Worm (Caenorhabditis elegans) whole organism, midembryonic: ENCODE data around the gene T16A1.4.

Experiments
- flt-1 ChIP-seq: fragments of 200-800 bp; sonication (Bioruptor generic); IDR thresholded peaks from 2 replicates; pipeline ENCODE4 v1.3.6; 2022; ENCODE audit warnings: missing genetic modification characterization, missing compliant biosample characterization
- klf-2 ChIP-seq: fragments of 200-800 bp; sonication (Bioruptor generic); conservative IDR thresholded peaks from 2 replicates; pipeline ENCODE4 v1.3.6; 2022; ENCODE audit warnings: missing genetic modification reagents, missing genetic modification characterization, missing compliant biosample characterization

DNA sequence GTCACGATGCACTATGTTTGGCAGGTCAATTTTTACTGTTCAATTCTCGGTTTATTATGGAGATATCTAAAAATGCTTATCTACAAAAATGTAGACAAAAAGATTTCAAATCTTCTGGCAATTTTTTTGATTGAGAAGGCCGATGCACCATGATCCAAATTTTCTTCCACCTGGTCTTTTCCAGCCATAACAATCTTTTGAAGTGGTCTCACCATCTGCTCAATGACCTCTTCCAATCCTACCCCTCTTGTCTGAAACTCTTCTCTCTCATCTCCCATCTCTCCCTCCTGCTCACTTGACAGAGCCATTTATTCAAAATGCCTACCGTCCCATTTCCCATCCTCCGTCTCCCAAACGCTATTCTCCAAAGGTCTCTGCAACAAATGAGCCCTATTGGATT, 30.0 kb upstream of the T16A1.4 start, which contains the start of gene fbxb-35:
- no peak for TF ChIP-seq flt-1 (GFP tag; lab: Robert Waterston, UW)
- no peak for TF ChIP-seq klf-2 (GFP tag; lab: Robert Waterston, UW)
